Worm (Caenorhabditis elegans) whole organism, mixed stage, embryonic: Measurements from ENCODE around the gene srlf-16.

Experiments used
- M03D4.4 ChIP-seq: sonication (generic microtip); optimal IDR thresholded peaks from 2 replicates; lab custom pipeline; 2017; ENCODE audit warnings: mild to moderate bottlenecking, missing genetic modification characterization, missing compliant biosample characterization
- bed-3 ChIP-seq: fragments of 200-800 bp; sonication (Bioruptor generic); optimal IDR thresholded peaks from 3 replicates; lab custom pipeline; 2018; ENCODE audit warnings: mild to moderate bottlenecking, missing genetic modification characterization, moderate library complexity, missing compliant biosample characterization
- blmp-1 ChIP-seq: fragments of 150-350 bp; optimal IDR thresholded peaks from 2 replicates; lab custom pipeline; 2014; ENCODE audit warnings: missing biosample characterization, missing genetic modification characterization
- ceh-39 ChIP-seq: fragments of 150-350 bp; optimal IDR thresholded peaks from 2 replicates; lab custom pipeline; 2014; ENCODE audit warnings: missing biosample characterization, missing genetic modification characterization
- ceh-43 ChIP-seq: fragments of 200-800 bp; sonication (Bioruptor generic); optimal IDR thresholded peaks from 2 replicates; lab custom pipeline; 2018; ENCODE audit warnings: mild to moderate bottlenecking, missing genetic modification characterization, moderate library complexity, missing compliant biosample characterization
- ceh-83 ChIP-seq: fragments of 200-800 bp; sonication (Bioruptor generic); optimal IDR thresholded peaks from 2 replicates; lab custom pipeline; 2018; ENCODE audit warnings: mild to moderate bottlenecking, missing genetic modification characterization, missing compliant biosample characterization
- ces-1 ChIP-seq: fragments of 150-350 bp; optimal IDR thresholded peaks from 2 replicates; lab custom pipeline; 2014; ENCODE audit warnings: missing biosample characterization, missing genetic modification reagents, missing genetic modification characterization
- cnd-1 ChIP-seq: fragments of 200-800 bp; sonication (Bioruptor generic); optimal IDR thresholded peaks from 2 replicates; lab custom pipeline; 2018; ENCODE audit warnings: mild to moderate bottlenecking, missing genetic modification characterization, missing compliant biosample characterization
- drap-1 ChIP-seq: fragments of 200-800 bp; sonication (Bioruptor generic); optimal IDR thresholded peaks from 3 replicates; lab custom pipeline; 2018; ENCODE audit warnings: mild to moderate bottlenecking, missing genetic modification characterization, missing compliant biosample characterization
- elt-1 ChIP-seq: sonication (generic microtip); optimal IDR thresholded peaks from 2 replicates; lab custom pipeline; 2017; ENCODE audit warnings: missing genetic modification characterization, mild to moderate bottlenecking, missing compliant biosample characterization, antibody characterized with exemption, moderate library complexity, borderline replicate concordance; ENCODE audit not compliant: insufficient read depth
- elt-3 ChIP-seq: fragments of 150-350 bp; optimal IDR thresholded peaks from 2 replicates; lab custom pipeline; 2014; ENCODE audit warnings: missing biosample characterization, missing genetic modification characterization
- flh-1 ChIP-seq: fragments of 200-800 bp; sonication (Bioruptor generic); optimal IDR thresholded peaks from 2 replicates; lab custom pipeline; 2018; ENCODE audit warnings: mild to moderate bottlenecking, missing genetic modification characterization, moderate library complexity, missing compliant biosample characterization
- ham-2 ChIP-seq: fragments of 200-800 bp; sonication (Bioruptor generic); optimal IDR thresholded peaks from 2 replicates; lab custom pipeline; 2018; ENCODE audit warnings: mild to moderate bottlenecking, missing genetic modification characterization, missing compliant biosample characterization
- hlh-1 ChIP-seq: fragments of 150-350 bp; optimal IDR thresholded peaks from 2 replicates; lab custom pipeline; 2014; ENCODE audit warnings: missing biosample characterization, missing genetic modification reagents, missing genetic modification characterization
- lin-13 ChIP-seq: fragments of 150-350 bp; optimal IDR thresholded peaks from 2 replicates; lab custom pipeline; 2014; ENCODE audit warnings: missing biosample characterization, missing genetic modification characterization
- lin-32 ChIP-seq: fragments of 200-800 bp; sonication (Bioruptor generic); optimal IDR thresholded peaks from 2 replicates; lab custom pipeline; 2018; ENCODE audit warnings: mild to moderate bottlenecking, missing genetic modification characterization, missing compliant biosample characterization
- lsy-2 ChIP-seq: fragments of 150-350 bp; optimal IDR thresholded peaks from 2 replicates; lab custom pipeline; 2014; ENCODE audit warnings: missing biosample characterization, missing genetic modification characterization
- mab-5 ChIP-seq: fragments of 150-350 bp; optimal IDR thresholded peaks from 2 replicates; lab custom pipeline; 2014; ENCODE audit warnings: missing biosample characterization, missing genetic modification characterization
- mep-1 ChIP-seq: fragments of 150-350 bp; optimal IDR thresholded peaks from 2 replicates; lab custom pipeline; 2017; ENCODE audit warnings: missing biosample characterization, missing genetic modification reagents, missing genetic modification characterization, inconsistent platforms
- mls-2 ChIP-seq: sonication (generic microtip); optimal IDR thresholded peaks from 2 replicates; lab custom pipeline; 2016; ENCODE audit warnings: mild to moderate bottlenecking, missing genetic modification characterization, moderate library complexity, missing compliant biosample characterization
- nhr-12 ChIP-seq: fragments of 150-350 bp; optimal IDR thresholded peaks from 2 replicates; lab custom pipeline; 2014; ENCODE audit warnings: missing biosample characterization, missing genetic modification characterization
- nhr-2 ChIP-seq: fragments of 150-350 bp; optimal IDR thresholded peaks from 2 replicates; lab custom pipeline; 2014; ENCODE audit warnings: missing biosample characterization, missing genetic modification characterization
- nhr-237 ChIP-seq: fragments of 150-350 bp; optimal IDR thresholded peaks from 2 replicates; lab custom pipeline; 2014; ENCODE audit warnings: missing biosample characterization, missing genetic modification characterization
- nhr-28 ChIP-seq: fragments of 150-350 bp; optimal IDR thresholded peaks from 2 replicates; lab custom pipeline; 2014; ENCODE audit warnings: missing biosample characterization, missing genetic modification characterization
- nhr-76 ChIP-seq: sonication (generic microtip); optimal IDR thresholded peaks from 2 replicates; lab custom pipeline; 2017; ENCODE audit warnings: missing biosample characterization, missing genetic modification characterization
- pha-4 ChIP-seq: fragments of 150-350 bp; optimal IDR thresholded peaks from 2 replicates; lab custom pipeline; 2018; ENCODE audit warnings: missing biosample characterization, missing genetic modification reagents, missing genetic modification characterization
- sem-2 ChIP-seq: fragments of 200-800 bp; sonication (Bioruptor generic); optimal IDR thresholded peaks from 2 replicates; lab custom pipeline; 2018; ENCODE audit warnings: mild to moderate bottlenecking, missing genetic modification characterization, missing compliant biosample characterization
- snpc-4 ChIP-seq: fragments of 150-350 bp; optimal IDR thresholded peaks from 2 replicates; lab custom pipeline; 2014; ENCODE audit warnings: missing biosample characterization, missing genetic modification characterization
- tbx-8 ChIP-seq: fragments of 200-800 bp; sonication (Bioruptor generic); optimal IDR thresholded peaks from 2 replicates; lab custom pipeline; 2018; ENCODE audit warnings: mild to moderate bottlenecking, missing genetic modification characterization, moderate library complexity, missing compliant biosample characterization
- unc-120 ChIP-seq: sonication (generic microtip); optimal IDR thresholded peaks from 2 replicates; lab custom pipeline; 2017; ENCODE audit warnings: missing genetic modification characterization, missing compliant biosample characterization; ENCODE audit not compliant: poor library complexity, severe bottlenecking
- unc-39 ChIP-seq: fragments of 150-350 bp; optimal IDR thresholded peaks from 2 replicates; lab custom pipeline; 2014; ENCODE audit warnings: missing biosample characterization, missing genetic modification characterization
- unc-62 ChIP-seq: fragments of 150-350 bp; optimal IDR thresholded peaks from 2 replicates; lab custom pipeline; 2014; ENCODE audit warnings: missing biosample characterization, missing genetic modification reagents, missing genetic modification characterization
- zip-8 ChIP-seq: fragments of 150-350 bp; optimal IDR thresholded peaks from 2 replicates; lab custom pipeline; 2014; ENCODE audit warnings: missing biosample characterization, missing genetic modification characterization
- ztf-11 ChIP-seq: fragments of 150-350 bp; optimal IDR thresholded peaks from 2 replicates; lab custom pipeline; 2014; ENCODE audit warnings: missing biosample characterization, missing genetic modification characterization

Gene srlf-16

ce11 chrV:8085141-8085540 is 19.4 kb upstream of the srlf-16 start, which contains the start of gene C09H5.7:
C09H5.7 (minus strand) TSS chrV:8085241.
- TF ChIP-seq mep-1 (tag; lab: Kevin White, UChicago) (no peak), lsy-2 (no peak), elt-3 (tag; lab: Kevin White, UChicago) (no peak), blmp-1 (tag; lab: Kevin White, UChicago) (no peak), lin-32 (no peak), snpc-4 (tag; lab: Kevin White, UChicago) (no peak), nhr-28 (tag; lab: Kevin White, UChicago) (no peak), M03D4.4 (tag; lab: Kevin White, UChicago) (no peak), nhr-237 (tag; lab: Kevin White, UChicago) (no peak), lin-13 (no peak), unc-62 (no peak), nhr-2 (no peak), mls-2 (no peak), sem-2 (GFP tag; lab: Kevin White, UChicago) (no peak)

DNA sequence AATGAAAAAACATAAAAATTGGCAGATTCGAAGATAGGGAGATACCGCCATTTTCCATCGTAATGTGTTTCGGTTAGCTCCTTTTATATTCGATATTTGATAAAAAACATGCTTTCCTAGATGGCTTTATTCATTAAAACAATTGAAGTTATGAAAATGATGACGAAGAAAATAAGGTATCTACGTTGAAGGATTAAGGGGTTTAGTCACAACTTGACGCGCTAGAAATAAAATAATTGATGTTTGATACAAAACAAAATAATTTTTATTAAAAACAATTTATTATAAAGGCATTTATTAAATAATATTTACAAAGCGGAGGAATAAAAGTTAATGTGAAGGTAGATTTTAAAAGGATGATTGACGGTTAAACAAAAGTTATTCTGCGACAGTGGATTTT is 14.0 kb upstream of the srlf-16 start, which contains the start of gene str-130:
Gene str-130 (minus strand): TSS at position 101 of the 400 bp plus-strand sequence.
- no peak for TF ChIP-seq ces-1
- no peak for TF ChIP-seq mls-2
- TF ChIP-seq bed-3, result no peak
- TF ChIP-seq ham-2 (GFP tag; lab: Kevin White, UChicago), result no peak
- TF ChIP-seq ceh-83, result no peak
- TF ChIP-seq zip-8 (tag; lab: Kevin White, UChicago), result no peak
- no peak for TF ChIP-seq nhr-28 (tag; lab: Kevin White, UChicago)
- TF ChIP-seq unc-120 (tag; lab: Kevin White, UChicago), result no peak
- no peak for TF ChIP-seq flh-1
- no peak for TF ChIP-seq ceh-39 (tag; lab: Kevin White, UChicago)
- no peak for TF ChIP-seq drap-1 (GFP tag; lab: Kevin White, UChicago)
- no peak for TF ChIP-seq sem-2 (GFP tag; lab: Kevin White, UChicago)
- no peak for TF ChIP-seq ceh-43
- TF ChIP-seq nhr-12 (tag; lab: Kevin White, UChicago), result no peak
- TF ChIP-seq nhr-76, result no peak
- TF ChIP-seq hlh-1, result no peak
- TF ChIP-seq unc-62, result no peak
- TF ChIP-seq unc-39 (tag; lab: Kevin White, UChicago), result no peak
- no peak for TF ChIP-seq elt-1
- TF ChIP-seq, all 35 proteins: peak for 0

ce11 chrV:8092385-8092784 is 12.2 kb upstream of the srlf-16 start, which contains the start of gene str-129:
str-129 (minus strand) TSS chrV:8092485.
- no peak for TF ChIP-seq ceh-83
- TF ChIP-seq mls-2, result no peak
- TF ChIP-seq blmp-1 (tag; lab: Kevin White, UChicago), result no peak
- no peak for TF ChIP-seq elt-1
- TF ChIP-seq ham-2 (GFP tag; lab: Kevin White, UChicago), result no peak
- TF ChIP-seq nhr-28 (tag; lab: Kevin White, UChicago), result no peak
- TF ChIP-seq ces-1, result no peak
- no peak for TF ChIP-seq drap-1 (GFP tag; lab: Kevin White, UChicago)
- no peak for TF ChIP-seq mep-1 (tag; lab: Kevin White, UChicago)
- TF ChIP-seq mab-5 (tag; lab: Kevin White, UChicago), result no peak
- no peak for TF ChIP-seq lin-13
- TF ChIP-seq elt-3 (tag; lab: Kevin White, UChicago), result no peak
- TF ChIP-seq ztf-11, result no peak
- TF ChIP-seq lin-32, result no peak
- no peak for TF ChIP-seq bed-3
- TF ChIP-seq nhr-76, result no peak
- no peak for TF ChIP-seq sem-2 (GFP tag; lab: Kevin White, UChicago)
- TF ChIP-seq unc-39 (tag; lab: Kevin White, UChicago), result no peak
- no peak for TF ChIP-seq snpc-4 (tag; lab: Kevin White, UChicago)

- no peak for TF ChIP-seq cnd-1
- no peak for TF ChIP-seq flh-1
- no peak for TF ChIP-seq unc-62
- TF ChIP-seq sem-2 (GFP tag; lab: Kevin White, UChicago), result no peak
- no peak for TF ChIP-seq mls-2
- no peak for TF ChIP-seq tbx-8 (GFP tag; lab: Kevin White, UChicago)
- no peak for TF ChIP-seq nhr-28 (tag; lab: Kevin White, UChicago)
- no peak for TF ChIP-seq unc-120 (tag; lab: Kevin White, UChicago)
- TF ChIP-seq unc-39 (tag; lab: Kevin White, UChicago), result no peak
- no peak for TF ChIP-seq elt-3 (tag; lab: Kevin White, UChicago)
- TF ChIP-seq pha-4 (tag; lab: Kevin White, UChicago), result no peak
- no peak for TF ChIP-seq mab-5 (tag; lab: Kevin White, UChicago)
- TF ChIP-seq mep-1 (tag; lab: Kevin White, UChicago), result no peak
- TF ChIP-seq ztf-11, result no peak
- no peak for TF ChIP-seq ceh-43
- TF ChIP-seq zip-8 (tag; lab: Kevin White, UChicago), result no peak
- TF ChIP-seq drap-1 (GFP tag; lab: Kevin White, UChicago), result no peak
- TF ChIP-seq elt-1, result no peak
These were observed 9.2 kb upstream of the srlf-16 start, which contains the start of gene str-146 for ce11 chrV:8095378-8095777. str-146 (minus strand) TSS chrV:8095478.
